Worm (Caenorhabditis elegans): ENCODE measurements around the gene srg-3.

srg-3 gene

ce11 chrIII:6268061-6268460 is 2.1 kb downstream of the srg-3 start, which contains the start of gene srg-7:
TSS of gene srg-7 (minus strand) at chrIII:6268161.
- TF ChIP-seq zag-1 (tag; optimal IDR thresholded peaks at IDR 0.05) (no peak), fkh-2 (tag; optimal IDR thresholded peaks at IDR 0.05) (no peak), pha-4 (tag; optimal IDR thresholded peaks at IDR 0.05) (no peak), sea-2 (GFP tag; optimal IDR thresholded peaks at IDR 0.05) (no peak), tbx-2 (tag; optimal IDR thresholded peaks at IDR 0.05) (no peak), nhr-28 (tag; optimal IDR thresholded peaks at IDR 0.05) (no peak), nhr-77 (tag; optimal IDR thresholded peaks at IDR 0.05) (no peak), nfya-1 (tag; optimal IDR thresholded peaks at IDR 0.05; ENCODE audit: insufficient read depth) (no peak), nhr-67 (tag; optimal IDR thresholded peaks at IDR 0.05) (no peak), eor-1 (tag; optimal IDR thresholded peaks at IDR 0.05) (no peak), lsy-12 (tag; optimal IDR thresholded peaks at IDR 0.05) (no peak), unc-39 (tag; optimal IDR thresholded peaks at IDR 0.05) (no peak), elt-2 (tag; optimal IDR thresholded peaks at IDR 0.05) (no peak), nhr-43 (tag; optimal IDR thresholded peaks at IDR 0.05; ENCODE audit: poor library complexity, severe bottlenecking) (no peak), R02D3.7 (tag; optimal IDR thresholded peaks at IDR 0.05) (no peak), pqm-1 (tag; optimal IDR thresholded peaks at IDR 0.05) (no peak), skn-1 (tag; optimal IDR thresholded peaks at IDR 0.05) (no peak)

DNA sequence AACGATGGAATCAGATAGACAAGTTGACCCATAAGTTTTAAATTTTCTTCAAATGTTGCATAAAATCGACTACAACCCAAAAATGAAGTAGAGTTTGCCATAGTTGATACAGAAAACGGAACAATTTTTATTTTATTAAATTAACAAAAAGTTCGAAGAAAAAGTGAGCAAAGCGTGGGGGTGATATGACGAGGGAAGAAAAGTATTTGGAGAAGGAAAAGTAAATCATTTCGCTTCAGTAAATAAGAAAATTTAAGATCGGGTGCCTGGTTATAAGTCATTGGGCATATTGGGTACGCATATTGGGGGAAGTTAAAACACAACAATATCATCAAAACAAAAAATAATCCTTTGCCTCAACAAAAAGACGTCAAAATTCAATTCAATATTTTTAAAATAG is 4.3 kb downstream of the srg-3 start, which contains the start of gene srg-6:
Gene srg-6 (minus strand): TSS at position 101 of the 400 bp plus-strand sequence.
- no peak for TF ChIP-seq ceh-9 (tag; optimal IDR thresholded peaks at IDR 0.05)

DNA sequence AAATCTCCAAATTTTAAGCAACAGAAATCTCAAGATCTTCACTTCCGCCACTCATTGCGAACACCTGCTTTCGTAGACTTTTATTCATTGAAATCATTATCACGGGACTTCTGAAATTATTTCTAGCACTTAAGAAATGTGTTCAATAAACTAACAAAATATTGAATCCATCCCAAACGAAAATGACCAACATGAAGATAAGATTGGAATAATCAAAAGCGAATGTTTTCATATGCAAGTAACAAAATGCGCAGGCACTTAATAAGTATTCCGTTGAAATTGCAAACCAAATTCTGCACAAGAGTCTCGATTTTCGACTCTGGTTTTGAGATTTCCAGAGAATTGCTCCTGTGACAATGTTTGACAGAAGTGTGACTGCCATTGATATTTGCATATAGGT is 5.7 kb downstream of the srg-3 start, which contains the start of gene srg-5:
Gene srg-5 (minus strand): TSS at position 101 of the 400 bp plus-strand sequence.
- TF ChIP-seq daf-12 (tag; optimal IDR thresholded peaks at IDR 0.05): no peak
- no peak for TF ChIP-seq skn-1 (tag; optimal IDR thresholded peaks at IDR 0.05)
- no peak for TF ChIP-seq unc-39 (tag; optimal IDR thresholded peaks at IDR 0.05)
- no peak for TF ChIP-seq nhr-25 (tag; optimal IDR thresholded peaks at IDR 0.05)
- TF ChIP-seq egl-5 (tag; optimal IDR thresholded peaks at IDR 0.05): no peak
- TF ChIP-seq fkh-10 (GFP tag; optimal IDR thresholded peaks at IDR 0.05): no peak
- no peak for TF ChIP-seq lin-15B (tag; optimal IDR thresholded peaks at IDR 0.05)
- no peak for TF ChIP-seq nhr-23 (tag; optimal IDR thresholded peaks at IDR 0.05)
- TF ChIP-seq pha-4 (tag; optimal IDR thresholded peaks at IDR 0.05): no peak
- no peak for TF ChIP-seq pqm-1 (tag; optimal IDR thresholded peaks at IDR 0.05)
- no peak for TF ChIP-seq nhr-12 (tag; optimal IDR thresholded peaks at IDR 0.05)
- TF ChIP-seq nfya-1 (tag; optimal IDR thresholded peaks at IDR 0.05; ENCODE audit: insufficient read depth): no peak
- no peak for TF ChIP-seq ceh-9 (tag; optimal IDR thresholded peaks at IDR 0.05)
- no peak for TF ChIP-seq fos-1 (tag; optimal IDR thresholded peaks at IDR 0.05)
- no peak for TF ChIP-seq unc-62 (GFP tag; optimal IDR thresholded peaks at IDR 0.05)
- no peak for TF ChIP-seq elt-3 (tag; optimal IDR thresholded peaks at IDR 0.05)
- TF ChIP-seq ZK546.5 (tag; optimal IDR thresholded peaks at IDR 0.05): no peak
- TF ChIP-seq ceh-82 (tag; optimal IDR thresholded peaks at IDR 0.05): no peak

- no peak for TF ChIP-seq lin-15B (tag; optimal IDR thresholded peaks at IDR 0.05)
- no peak for TF ChIP-seq nhr-12 (tag; optimal IDR thresholded peaks at IDR 0.05)
- no peak for TF ChIP-seq tbx-2 (tag; optimal IDR thresholded peaks at IDR 0.05)
- no peak for TF ChIP-seq nhr-25 (tag; optimal IDR thresholded peaks at IDR 0.05)
- TF ChIP-seq ztf-4 (tag; optimal IDR thresholded peaks at IDR 0.05): no peak
- no peak for TF ChIP-seq ceh-9 (tag; optimal IDR thresholded peaks at IDR 0.05)
- no peak for TF ChIP-seq elt-3 (tag; optimal IDR thresholded peaks at IDR 0.05)
- no peak for TF ChIP-seq eor-1 (tag; optimal IDR thresholded peaks at IDR 0.05)
- TF ChIP-seq hmg-11 (tag; optimal IDR thresholded peaks at IDR 0.05): no peak
- TF ChIP-seq ceh-82 (tag; optimal IDR thresholded peaks at IDR 0.05): no peak
Observed at ce11 chrIII:6261985-6262384, 8.2 kb downstream of the srg-3 start, which contains the start of gene srg-4. TSS of gene srg-4 (minus strand) at chrIII:6262085.

ce11 chrIII:6260115-6260514 is 10.1 kb downstream of the srg-3 start, which contains the start of gene srg-2:
TSS of gene srg-2 (minus strand) at chrIII:6260215.
- TF ChIP-seq ztf-11 (tag; optimal IDR thresholded peaks at IDR 0.05) (no peak), egl-27 (tag; optimal IDR thresholded peaks at IDR 0.05) (no peak), nfya-1 (tag; optimal IDR thresholded peaks at IDR 0.05; ENCODE audit: insufficient read depth) (no peak), nhr-25 (tag; optimal IDR thresholded peaks at IDR 0.05) (no peak), jun-1 (tag; optimal IDR thresholded peaks at IDR 0.05) (no peak), unc-39 (tag; optimal IDR thresholded peaks at IDR 0.05) (no peak), elt-2 (tag; optimal IDR thresholded peaks at IDR 0.05) (no peak), R02D3.7 (tag; optimal IDR thresholded peaks at IDR 0.05) (no peak), lin-15B (tag; optimal IDR thresholded peaks at IDR 0.05) (no peak), hmg-11 (tag; optimal IDR thresholded peaks at IDR 0.05) (no peak), elt-1 (tag; optimal IDR thresholded peaks at IDR 0.05) (no peak), zag-1 (tag; optimal IDR thresholded peaks at IDR 0.05) (no peak), ztf-4 (tag; optimal IDR thresholded peaks at IDR 0.05) (no peak), nhr-12 (tag; optimal IDR thresholded peaks at IDR 0.05) (no peak), nhr-67 (tag; optimal IDR thresholded peaks at IDR 0.05) (no peak)
